Fruit fly (Drosophila melanogaster): ENCODE measurements around the gene CG14042.

CG14042 gene

dm6 chr2L:5044892-5045619, 7.5 kb downstream of the CG14042 start (continued):
- TF ChIP-seq CG13894 (tag; optimal IDR thresholded peaks at IDR 0.05) (no peak), nau (GFP tag; optimal IDR thresholded peaks at IDR 0.05) (peak; percentile 16), CG8924 (tag; optimal IDR thresholded peaks at IDR 0.05) (peak; percentile 57), pzg (GFP tag; optimal IDR thresholded peaks at IDR 0.05) (no peak), stc (GFP tag; IDR thresholded peaks at IDR 0.05) (peak; percentile 41; the same call in 1 of the 2 replicates), Oli (tag; optimal IDR thresholded peaks at IDR 0.05) (peak; percentile 66), CG15601 (tag; optimal IDR thresholded peaks at IDR 0.05) (peak; percentile 18), CG3281 (GFP tag; optimal IDR thresholded peaks at IDR 0.05) (peak; percentile 68), Myb (GFP tag; optimal IDR thresholded peaks at IDR 0.05) (peak; percentile 18), CG9727 (GFP tag; optimal IDR thresholded peaks at IDR 0.05) (peak; percentile 60), CG12236 (GFP tag; optimal IDR thresholded peaks at IDR 0.05) (peak; percentile 13), CG16779 (GFP tag; IDR thresholded peaks at IDR 0.05) (peak; percentile 62), CG15696 (tag; optimal IDR thresholded peaks at IDR 0.05) (no peak), fd96Cb (tag; optimal IDR thresholded peaks at IDR 0.05) (peak; percentile 61), da (GFP tag; optimal IDR thresholded peaks at IDR 0.05) (no peak), eve (GFP tag; optimal IDR thresholded peaks at IDR 0.05) (no peak), CG17359 (tag; optimal IDR thresholded peaks at IDR 0.05) (peak; percentile 46), insv (GFP tag; optimal IDR thresholded peaks at IDR 0.05) (no peak), esg (GFP tag; conservative IDR thresholded peaks at IDR 0.05) (0 out of 2 replicates have a peak, but pooled peaks have one; percentile 13), ftz-f1 (GFP tag; optimal IDR thresholded peaks at IDR 0.05) (peak; percentile 43), CG15011 (GFP tag; optimal IDR thresholded peaks at IDR 0.05) (peak; percentile 21), CG3065 (GFP tag; optimal IDR thresholded peaks at IDR 0.05) (no peak), CG7928 (GFP tag; optimal IDR thresholded peaks at IDR 0.05) (peak; percentile 26), az2 (GFP tag; optimal IDR thresholded peaks at IDR 0.05) (peak; percentile 48), sr (GFP tag; IDR thresholded peaks at IDR 0.05) (peak; percentile 40; the same call in 1 of the 3 replicates), nmo (GFP tag; optimal IDR thresholded peaks at IDR 0.05) (peak; percentile 54), CG10209 (GFP tag; optimal IDR thresholded peaks at IDR 0.05) (peak; percentile 34), Taf1 (GFP tag; IDR thresholded peaks at IDR 0.05) (no peak), CG7786 (GFP tag; optimal IDR thresholded peaks at IDR 0.05) (peak; percentile 26), so (GFP tag; IDR thresholded peaks at IDR 0.05) (0 out of 3 replicates have a peak, but pooled peaks have one; percentile 39), Abd-B (GFP tag; optimal IDR thresholded peaks at IDR 0.05) (peak; percentile 24), chm (GFP tag; IDR thresholded peaks at IDR 0.05) (peak; percentile 52), mam (GFP tag; optimal IDR thresholded peaks at IDR 0.05) (peak; percentile 54), lilli (GFP tag; optimal IDR thresholded peaks at IDR 0.05) (peak; percentile 57), CG11696 (GFP tag; IDR thresholded peaks at IDR 0.05) (peak; percentile 41; the same call in 1 of the 2 replicates), CG18011 (GFP tag; optimal IDR thresholded peaks at IDR 0.05) (no peak), HmgZ (tag; optimal IDR thresholded peaks at IDR 0.05) (no peak), lab (GFP tag; optimal IDR thresholded peaks at IDR 0.05) (peak; percentile 67), hbn (GFP tag; IDR thresholded peaks at IDR 0.05; ENCODE audit: partially characterized antibody) (no peak), Jarid2 (GFP tag; optimal IDR thresholded peaks at IDR 0.05) (peak; percentile 29), sens (GFP tag) (peak; percentile 80), CG9876 (GFP tag; optimal IDR thresholded peaks at IDR 0.05) (peak; percentile 10), ems (GFP tag; optimal IDR thresholded peaks at IDR 0.05) (peak; percentile 52), Nf-YA (GFP tag; IDR thresholded peaks at IDR 0.05) (peak; percentile 9; the same call in 1 of the 2 replicates), CG2199 (GFP tag; IDR thresholded peaks at IDR 0.05) (peak; percentile 74), ttk (GFP tag; IDR thresholded peaks at IDR 0.05) (peak; percentile 39; the same call in 1 of the 2 replicates), bigmax (GFP tag; optimal IDR thresholded peaks at IDR 0.05) (no peak), Eip74EF (GFP tag; optimal IDR thresholded peaks at IDR 0.05) (peak in 1 of 2 experiments; percentile 55), gt (GFP tag; IDR thresholded peaks at IDR 0.05) (no peak)
